Fruit fly (Drosophila melanogaster): ENCODE results near the gene CG34288.

Gene CG34288

dm6 chr3R:22455335-22455985 lies 8.4 kb upstream of the CG34288 start:
- peak; percentile 17 for TF ChIP-seq Pif1B (GFP tag; optimal IDR thresholded peaks at IDR 0.05)
- 0 out of 3 replicates have a peak, but pooled peaks have one; percentile 16 for TF ChIP-seq fd96Ca (GFP tag; IDR thresholded peaks at IDR 0.05)
- TF ChIP-seq CG14655 (GFP tag; optimal IDR thresholded peaks at IDR 0.05): no peak
- TF ChIP-seq CG9948 (tag; optimal IDR thresholded peaks at IDR 0.05): peak; percentile 50
- TF ChIP-seq D1 (tag; optimal IDR thresholded peaks at IDR 0.05): no peak
- TF ChIP-seq CG8159 (tag; optimal IDR thresholded peaks at IDR 0.05): peak; percentile 71
- no peak for TF ChIP-seq Ets98B (GFP tag; IDR thresholded peaks at IDR 0.05)
- peak; percentile 14 for TF ChIP-seq CG17806 (tag; optimal IDR thresholded peaks at IDR 0.05)
- TF ChIP-seq rn (GFP tag; IDR thresholded peaks at IDR 0.05): no peak
- TF ChIP-seq CG8301 (tag; optimal IDR thresholded peaks at IDR 0.05): peak; percentile 41
- TF ChIP-seq Snoo (tag; optimal IDR thresholded peaks at IDR 0.05): no peak
- peak; percentile 16 for TF ChIP-seq CG34367 (tag; optimal IDR thresholded peaks at IDR 0.05)
- peak; percentile 39 for TF ChIP-seq CG15710 (tag; optimal IDR thresholded peaks at IDR 0.05)

dm6 chr3R:22454397-22455334 lies 7.6 kb upstream of the CG34288 start:
- TF ChIP-seq EcR (GFP tag; optimal IDR thresholded peaks at IDR 0.05) (no peak), CG9948 (tag; optimal IDR thresholded peaks at IDR 0.05) (no peak), CG34367 (tag; optimal IDR thresholded peaks at IDR 0.05) (no peak), gl (tag; optimal IDR thresholded peaks at IDR 0.05) (no peak), CG4496 (GFP tag; IDR thresholded peaks at IDR 0.05) (no peak), CG12605 (GFP tag; IDR thresholded peaks at IDR 0.05) (no peak), CG10348 (GFP tag; IDR thresholded peaks at IDR 0.05) (no peak), CG8159 (tag; optimal IDR thresholded peaks at IDR 0.05) (no peak), CG32121 (GFP tag; IDR thresholded peaks at IDR 0.05) (no peak), CG13204 (GFP tag; optimal IDR thresholded peaks at IDR 0.05) (no peak), Pif1B (GFP tag; optimal IDR thresholded peaks at IDR 0.05) (no peak), rn (GFP tag; IDR thresholded peaks at IDR 0.05) (no peak), Ets98B (GFP tag; IDR thresholded peaks at IDR 0.05) (no peak), CG14655 (GFP tag; optimal IDR thresholded peaks at IDR 0.05) (no peak), CG15710 (tag; optimal IDR thresholded peaks at IDR 0.05) (no peak), Pif1A (GFP tag; optimal IDR thresholded peaks at IDR 0.05) (no peak)

dm6 chr3R:22449871-22450424 lies 2.9 kb upstream of the CG34288 start:
- TF ChIP-seq CG8159 (tag; optimal IDR thresholded peaks at IDR 0.05): no peak
- TF ChIP-seq CG12605 (GFP tag; IDR thresholded peaks at IDR 0.05): no peak
- no peak for TF ChIP-seq Pif1A (GFP tag; optimal IDR thresholded peaks at IDR 0.05)
- TF ChIP-seq CG4496 (GFP tag; IDR thresholded peaks at IDR 0.05): no peak
- TF ChIP-seq EcR (GFP tag; optimal IDR thresholded peaks at IDR 0.05): no peak
- TF ChIP-seq CG14655 (GFP tag; optimal IDR thresholded peaks at IDR 0.05): no peak
- TF ChIP-seq CG10348 (GFP tag; IDR thresholded peaks at IDR 0.05): no peak
- TF ChIP-seq Snoo (tag; optimal IDR thresholded peaks at IDR 0.05): no peak
- no peak for TF ChIP-seq CG32121 (GFP tag; IDR thresholded peaks at IDR 0.05)
- TF ChIP-seq CG17806 (tag; optimal IDR thresholded peaks at IDR 0.05): no peak
- no peak for TF ChIP-seq gl (tag; optimal IDR thresholded peaks at IDR 0.05)
- TF ChIP-seq Pif1B (GFP tag; optimal IDR thresholded peaks at IDR 0.05): no peak
- TF ChIP-seq D1 (tag; optimal IDR thresholded peaks at IDR 0.05): no peak
- no peak for TF ChIP-seq Ets98B (GFP tag; IDR thresholded peaks at IDR 0.05)
- no peak for TF ChIP-seq CG9948 (tag; optimal IDR thresholded peaks at IDR 0.05)
- no peak for TF ChIP-seq CG13204 (GFP tag; optimal IDR thresholded peaks at IDR 0.05)
- no peak for TF ChIP-seq CG34367 (tag; optimal IDR thresholded peaks at IDR 0.05)

- TF ChIP-seq CG13204 (GFP tag; optimal IDR thresholded peaks at IDR 0.05): no peak
- no peak for TF ChIP-seq CG17806 (tag; optimal IDR thresholded peaks at IDR 0.05)
- TF ChIP-seq gl (tag; optimal IDR thresholded peaks at IDR 0.05): no peak
- TF ChIP-seq CG9948 (tag; optimal IDR thresholded peaks at IDR 0.05): no peak
- peak; percentile 24 for TF ChIP-seq Snoo (tag; optimal IDR thresholded peaks at IDR 0.05)
- no peak for TF ChIP-seq CG10348 (GFP tag; IDR thresholded peaks at IDR 0.05)
- TF ChIP-seq CG15710 (tag; optimal IDR thresholded peaks at IDR 0.05): peak; percentile 8
- TF ChIP-seq CG14655 (GFP tag; optimal IDR thresholded peaks at IDR 0.05): no peak
- TF ChIP-seq D1 (tag; optimal IDR thresholded peaks at IDR 0.05): no peak
- TF ChIP-seq EcR (GFP tag; optimal IDR thresholded peaks at IDR 0.05): no peak
- no peak for TF ChIP-seq Pif1A (GFP tag; optimal IDR thresholded peaks at IDR 0.05)
- peak; percentile 17; the same call in 1 of the 2 replicates for TF ChIP-seq rn (GFP tag; IDR thresholded peaks at IDR 0.05)
- peak; percentile 66 for TF ChIP-seq CG32121 (GFP tag; IDR thresholded peaks at IDR 0.05)
- peak; percentile 80 for TF ChIP-seq CG4496 (GFP tag; IDR thresholded peaks at IDR 0.05)
- TF ChIP-seq Pif1B (GFP tag; optimal IDR thresholded peaks at IDR 0.05): peak; percentile 21
- no peak for TF ChIP-seq CG8301 (tag; optimal IDR thresholded peaks at IDR 0.05)
- TF ChIP-seq fd96Ca (GFP tag; IDR thresholded peaks at IDR 0.05): 0 out of 3 replicates have a peak, but pooled peaks have one; percentile 37
- peak; percentile 53; the same call in 1 of the 2 replicates for TF ChIP-seq Ets98B (GFP tag; IDR thresholded peaks at IDR 0.05)
- TF ChIP-seq CG12605 (GFP tag; IDR thresholded peaks at IDR 0.05): peak; percentile 78
- peak; percentile 32 for TF ChIP-seq CG8159 (tag; optimal IDR thresholded peaks at IDR 0.05)
- TF ChIP-seq CG34367 (tag; optimal IDR thresholded peaks at IDR 0.05): no peak
Observed at dm6 chr3R:22447874-22448254, 801 bp upstream of the CG34288 start, which contains the start of gene CG34376. CG34376 (plus strand) TSS chr3R:22448099.

- TF ChIP-seq CG4496 (GFP tag; IDR thresholded peaks at IDR 0.05): no peak
- no peak for TF ChIP-seq CG10348 (GFP tag; IDR thresholded peaks at IDR 0.05)
- no peak for TF ChIP-seq gl (tag; optimal IDR thresholded peaks at IDR 0.05)
- no peak for TF ChIP-seq CG17806 (tag; optimal IDR thresholded peaks at IDR 0.05)
- TF ChIP-seq CG13204 (GFP tag; optimal IDR thresholded peaks at IDR 0.05): no peak
- TF ChIP-seq CG9948 (tag; optimal IDR thresholded peaks at IDR 0.05): no peak
- TF ChIP-seq rn (GFP tag; IDR thresholded peaks at IDR 0.05): no peak
Observed at dm6 chr3R:22446493-22446892, 570 bp downstream of the CG34288 start, which contains the start of gene CG12499. CG12499 (minus strand) TSS chr3R:22446587.

Measured in whole organism, pupa.